Worm (Caenorhabditis elegans): Measurements from ENCODE around the gene F10G2.2.

DNA sequence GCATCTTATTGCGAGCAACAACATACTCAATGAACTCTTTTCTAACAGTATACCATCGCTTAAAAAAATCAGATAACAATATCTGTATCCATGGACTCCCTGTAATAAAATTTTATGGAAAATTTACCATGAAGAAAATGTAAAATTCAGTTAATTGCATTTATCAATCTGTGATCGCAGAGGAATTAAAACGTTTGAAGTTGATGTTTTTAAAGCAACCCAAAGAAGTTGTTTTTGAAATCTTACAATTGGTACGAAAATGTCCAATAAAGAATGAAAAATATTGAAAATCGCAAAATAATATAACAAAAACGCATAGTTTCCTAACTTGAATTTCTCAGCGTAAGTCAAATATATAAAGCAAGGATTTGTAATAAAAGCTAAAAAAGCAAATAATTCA is 33.7 kb upstream of the F10G2.2 start, which contains the start of gene srj-32:
- TF ChIP-seq che-1 (tag; optimal IDR thresholded peaks at IDR 0.05) (no peak), ceh-45 (GFP tag; IDR thresholded peaks at IDR 0.05) (no peak), pqm-1 (tag; optimal IDR thresholded peaks at IDR 0.05) (no peak)

All from whole organism, late embryonic.